Fruit fly (Drosophila melanogaster): ENCODE results near the gene Pop5.

DNA sequence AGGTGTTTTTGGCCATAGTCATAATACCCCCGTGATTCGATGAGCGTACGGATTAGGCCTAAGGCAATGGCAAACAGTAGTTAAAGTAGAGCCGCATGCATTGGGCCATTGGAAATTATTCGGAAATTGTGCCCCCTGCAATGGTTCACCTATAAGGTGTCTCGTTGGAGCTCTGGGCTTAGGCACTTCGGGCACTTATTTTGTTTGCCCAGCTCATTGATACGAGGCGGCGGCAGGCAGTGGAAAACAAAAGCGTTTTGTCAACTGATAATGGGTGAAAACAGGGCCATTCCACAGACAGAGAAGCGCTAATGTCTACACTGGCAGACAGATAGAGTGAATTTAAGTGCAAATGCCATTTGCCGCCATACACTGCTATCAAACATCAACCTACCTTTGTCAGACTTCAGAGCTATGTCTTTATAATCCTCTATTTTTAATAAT, 38.6 kb downstream of the Pop5 start:
- TF ChIP-seq Ets21C (GFP tag; optimal IDR thresholded peaks at IDR 0.05) (no peak), CG6854 (GFP tag; optimal IDR thresholded peaks at IDR 0.05) (no peak), CG11294 (GFP tag; IDR thresholded peaks at IDR 0.05) (no peak), CG4318 (GFP tag; optimal IDR thresholded peaks at IDR 0.05) (no peak), esn (GFP tag; optimal IDR thresholded peaks at IDR 0.05) (peak; percentile 9), achi (GFP tag; optimal IDR thresholded peaks at IDR 0.05) (no peak), CG6808 (GFP tag; optimal IDR thresholded peaks at IDR 0.05) (no peak), cyc (GFP tag; optimal IDR thresholded peaks at IDR 0.05) (peak; percentile 28), Smox (GFP tag; optimal IDR thresholded peaks at IDR 0.05) (no peak), ss (GFP tag; optimal IDR thresholded peaks at IDR 0.05) (no peak), Hr4 (GFP tag; optimal IDR thresholded peaks at IDR 0.05) (no peak), Sox14 (GFP tag; optimal IDR thresholded peaks at IDR 0.05) (peak; percentile 33), Eip78C (GFP tag) (peak; percentile 37)
